Worm (Caenorhabditis elegans): ENCODE data around the gene str-41.
"Not testable (repeated sequence)": the region's sequence is repeated elsewhere in the genome, so short reads cannot be mapped to it uniquely, and the experiment has no call there.

str-41 gene

ce11 chrV:7431016-7431415, 19.2 kb downstream of the str-41 start, which contains the start of gene srw-71:
srw-71 (minus strand) TSS chrV:7431116.
- TF ChIP-seq him-1 (tag; optimal IDR thresholded peaks at IDR 0.05) (no peak), W03F9.2 (tag; optimal IDR thresholded peaks at IDR 0.05) (no peak), dao-5 (tag; optimal IDR thresholded peaks at IDR 0.05) (no peak)

DNA sequence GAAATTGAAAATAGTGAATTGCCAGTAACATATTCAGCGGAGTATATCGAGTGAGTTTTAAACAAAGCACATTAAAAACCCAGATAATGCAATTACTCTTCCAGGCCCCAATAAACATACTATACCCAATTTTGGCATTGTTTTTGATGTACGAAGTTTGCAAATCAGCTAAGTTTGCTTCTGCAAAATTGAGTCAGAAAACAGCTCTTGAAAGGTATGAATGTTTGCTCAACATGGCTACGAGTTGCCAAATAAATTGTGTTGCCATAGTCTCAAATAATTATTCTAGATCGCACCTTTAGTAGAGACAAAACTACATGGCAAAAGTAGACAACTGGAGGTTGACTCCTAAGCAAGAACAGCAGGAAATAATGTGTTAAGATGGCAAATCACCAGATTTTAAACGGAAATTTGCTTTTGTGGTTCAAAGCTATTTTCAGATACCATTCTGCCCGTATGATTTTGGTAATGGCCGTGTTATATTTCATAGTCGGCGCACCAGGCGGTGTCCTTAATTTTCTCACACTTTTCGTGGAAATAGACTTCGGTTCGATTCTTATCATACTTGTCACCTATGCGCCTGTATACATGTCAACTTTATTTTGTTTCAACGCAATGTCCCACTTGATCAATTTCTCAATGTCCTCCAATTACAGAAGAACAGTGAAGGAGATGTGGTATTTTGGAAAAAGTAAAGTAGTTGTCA, 20.8 kb downstream of the str-41 start:
- no peak for TF ChIP-seq him-1 (tag; optimal IDR thresholded peaks at IDR 0.05)
- TF ChIP-seq dao-5 (tag; optimal IDR thresholded peaks at IDR 0.05), result no peak
- TF ChIP-seq W03F9.2 (tag; optimal IDR thresholded peaks at IDR 0.05), result no peak

DNA sequence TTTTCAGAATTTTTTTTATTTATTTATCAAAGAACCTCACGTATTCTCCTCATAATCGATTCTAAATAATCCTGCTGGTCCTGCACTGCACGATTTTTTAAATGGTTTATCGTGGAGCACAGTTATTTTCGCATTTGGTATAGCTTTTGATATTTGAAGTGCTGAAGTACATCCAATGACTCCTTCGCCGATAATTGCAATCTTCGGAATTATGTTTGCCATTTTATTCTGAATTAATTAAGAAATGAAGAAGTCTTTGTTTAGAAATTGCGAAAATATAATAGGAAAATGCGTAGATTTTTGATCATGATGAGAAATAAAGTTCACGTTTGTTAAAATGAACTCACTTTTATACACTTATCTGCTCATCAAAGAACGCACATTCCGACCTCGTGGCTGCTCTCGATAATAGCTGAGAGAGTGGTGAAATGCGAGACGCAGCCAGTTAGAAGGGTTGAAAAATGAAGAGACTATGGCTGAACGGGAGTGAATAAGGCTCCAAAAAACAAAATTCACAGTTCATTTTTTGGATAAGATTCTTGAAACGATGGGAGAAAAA, 23.1 kb downstream of the str-41 start:
- TF ChIP-seq him-1 (tag; optimal IDR thresholded peaks at IDR 0.05) (no peak), W03F9.2 (tag; optimal IDR thresholded peaks at IDR 0.05) (peak; percentile 0)

DNA sequence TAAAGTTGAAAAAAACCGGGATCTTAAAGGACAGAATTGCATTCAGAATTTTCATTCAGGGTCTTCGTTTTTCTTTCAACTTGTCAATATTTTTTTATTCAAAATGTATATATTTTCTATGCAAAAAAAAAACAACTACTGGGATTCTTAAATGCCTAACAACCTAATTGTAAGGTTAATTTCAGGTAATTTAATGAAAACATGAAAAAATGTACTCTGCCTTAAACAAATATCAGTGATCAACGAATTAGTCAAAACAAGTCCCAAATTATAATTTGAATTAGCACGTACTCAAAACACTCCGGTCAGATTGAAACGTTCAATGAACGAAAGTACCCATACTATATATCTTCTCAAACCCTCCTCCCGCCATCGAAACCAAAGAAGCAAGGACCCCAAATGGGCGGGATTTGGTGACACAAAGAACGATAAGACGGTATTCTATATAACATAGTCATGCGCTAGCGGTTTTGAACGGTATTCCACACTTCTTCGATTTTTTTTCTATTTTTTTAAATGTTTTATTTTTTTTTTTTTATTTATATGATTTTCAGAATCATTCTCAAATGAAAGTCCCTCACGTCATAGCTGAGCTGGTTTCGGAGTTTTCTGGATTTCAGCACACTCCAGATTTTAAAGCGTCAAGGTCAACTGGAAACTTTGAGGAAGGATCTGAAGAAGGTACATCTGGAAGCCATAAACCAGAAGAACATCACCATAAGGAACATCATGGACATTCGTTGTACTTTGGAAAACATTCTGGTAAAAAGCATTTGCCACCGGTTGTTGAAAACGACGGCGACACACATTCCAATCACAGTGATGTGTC, 23.8 kb downstream of the str-41 start, which contains the start of the genes ddo-2 and F25E5.8:
ddo-2 (minus strand) TSS at position 330 of the 829 bp plus-strand sequence.
F25E5.8 (plus strand) TSS at position 555 of the 829 bp plus-strand sequence.
- TF ChIP-seq him-1 (tag; optimal IDR thresholded peaks at IDR 0.05), result no peak
- no peak for TF ChIP-seq W03F9.2 (tag; optimal IDR thresholded peaks at IDR 0.05)
- no peak for TF ChIP-seq dao-5 (tag; optimal IDR thresholded peaks at IDR 0.05)

DNA sequence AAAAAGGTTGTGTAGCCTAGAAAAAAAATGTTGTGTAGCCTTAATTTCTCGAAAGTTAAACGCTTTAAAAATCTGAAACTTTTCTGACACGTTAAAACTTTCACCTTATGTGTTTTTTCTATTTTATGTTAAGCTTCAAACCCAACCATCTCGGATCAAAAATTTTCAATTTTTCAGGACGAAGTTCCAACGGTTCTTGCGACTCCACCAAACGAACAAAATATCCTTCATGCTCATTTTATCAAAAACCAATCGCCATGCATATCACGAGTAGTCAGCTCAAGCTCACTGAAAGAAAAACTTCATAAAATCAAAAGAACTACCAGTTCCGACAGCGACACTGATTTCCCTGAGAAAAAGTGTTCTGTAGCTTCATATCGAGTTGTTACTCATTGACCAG, 24.7 kb downstream of the str-41 start:
- TF ChIP-seq him-1 (tag; optimal IDR thresholded peaks at IDR 0.05), result no peak
- no peak for TF ChIP-seq dao-5 (tag; optimal IDR thresholded peaks at IDR 0.05)
- no peak for TF ChIP-seq W03F9.2 (tag; optimal IDR thresholded peaks at IDR 0.05)

- TF ChIP-seq him-1 (tag; optimal IDR thresholded peaks at IDR 0.05), result no peak
- TF ChIP-seq dao-5 (tag; optimal IDR thresholded peaks at IDR 0.05), result no peak
- TF ChIP-seq W03F9.2 (tag; optimal IDR thresholded peaks at IDR 0.05), result no peak
Measured at ce11 chrV:7436911-7437310, 25.1 kb downstream of the str-41 start.

- no peak for TF ChIP-seq dao-5 (tag; optimal IDR thresholded peaks at IDR 0.05)
- no peak for TF ChIP-seq W03F9.2 (tag; optimal IDR thresholded peaks at IDR 0.05)
- TF ChIP-seq him-1 (tag; optimal IDR thresholded peaks at IDR 0.05), result no peak
Measured at ce11 chrV:7437538-7437937, 25.7 kb downstream of the str-41 start, which contains the start of gene F25E5.9. F25E5.9 (minus strand) TSS chrV:7437919.

DNA sequence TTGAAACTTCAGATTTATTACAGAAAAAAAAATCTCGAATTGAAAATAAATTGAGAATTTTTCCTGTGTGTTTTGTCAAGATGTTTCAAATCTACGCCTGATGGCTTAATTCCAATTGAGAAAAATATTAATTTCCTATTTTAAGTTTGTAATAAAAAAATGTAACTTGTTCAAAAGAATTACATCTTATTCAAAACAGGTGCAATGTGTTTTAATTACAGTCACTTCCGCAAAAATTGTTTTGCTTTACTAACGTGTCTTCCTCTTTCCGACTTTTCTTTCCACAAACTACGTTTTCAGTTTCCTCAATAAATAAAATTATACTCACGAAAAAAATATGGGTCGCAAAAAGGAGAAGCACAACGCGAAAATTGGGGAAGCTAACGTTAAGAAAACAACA, 26.2 kb downstream of the str-41 start, which contains the start of gene F25E5.16:
F25E5.16 (plus strand) TSS at position 301 of the 400 bp plus-strand sequence.
- TF ChIP-seq dao-5 (tag; optimal IDR thresholded peaks at IDR 0.05) (no peak), him-1 (tag; optimal IDR thresholded peaks at IDR 0.05) (no peak), W03F9.2 (tag; optimal IDR thresholded peaks at IDR 0.05) (no peak)

ce11 chrV:7439807-7440206, 28.0 kb downstream of the str-41 start, which contains the start of gene try-13:
try-13 (plus strand) TSS chrV:7440107.
- TF ChIP-seq W03F9.2 (tag; optimal IDR thresholded peaks at IDR 0.05) (no peak), him-1 (tag; optimal IDR thresholded peaks at IDR 0.05) (no peak)

DNA sequence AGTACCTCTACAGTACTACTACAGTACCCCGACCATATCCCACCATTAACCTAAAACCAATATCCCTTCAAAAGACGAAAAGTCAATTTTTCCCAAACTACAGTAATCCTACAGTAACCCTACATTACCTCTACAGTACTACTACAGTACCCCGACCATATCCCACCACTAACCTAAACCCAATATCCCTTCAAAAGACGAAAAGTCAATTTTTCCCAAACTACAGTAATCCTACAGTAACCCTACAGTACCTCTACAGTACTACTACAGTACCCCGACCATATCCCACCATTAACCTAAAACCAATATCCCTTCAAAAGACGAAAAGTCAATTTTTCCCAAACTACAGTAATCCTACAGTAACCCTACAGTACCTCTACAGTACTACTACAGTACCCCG, 32.5 kb downstream of the str-41 start, which contains the start of gene nhr-141:
nhr-141 (plus strand) TSS at position 331 of the 400 bp plus-strand sequence.
- TF ChIP-seq W03F9.2, him-1, dao-5 (tag; optimal IDR thresholded peaks at IDR 0.05): not testable (repeated sequence)

- TF ChIP-seq dao-5 (tag; optimal IDR thresholded peaks at IDR 0.05) (no peak), him-1 (tag; optimal IDR thresholded peaks at IDR 0.05) (no peak), W03F9.2 (tag; optimal IDR thresholded peaks at IDR 0.05) (no peak)
Measured at ce11 chrV:7446965-7447364, 35.2 kb downstream of the str-41 start, which contains the start of gene F25E5.5. F25E5.5 (plus strand) TSS chrV:7447265.

ce11 chrV:7449303-7449827, 37.6 kb downstream of the str-41 start, which contains the start of gene try-12:
try-12 (plus strand) TSS chrV:7449353.
- TF ChIP-seq dao-5 (tag; optimal IDR thresholded peaks at IDR 0.05) (no peak), W03F9.2 (tag; optimal IDR thresholded peaks at IDR 0.05) (no peak), him-1 (tag; optimal IDR thresholded peaks at IDR 0.05) (no peak)

DNA sequence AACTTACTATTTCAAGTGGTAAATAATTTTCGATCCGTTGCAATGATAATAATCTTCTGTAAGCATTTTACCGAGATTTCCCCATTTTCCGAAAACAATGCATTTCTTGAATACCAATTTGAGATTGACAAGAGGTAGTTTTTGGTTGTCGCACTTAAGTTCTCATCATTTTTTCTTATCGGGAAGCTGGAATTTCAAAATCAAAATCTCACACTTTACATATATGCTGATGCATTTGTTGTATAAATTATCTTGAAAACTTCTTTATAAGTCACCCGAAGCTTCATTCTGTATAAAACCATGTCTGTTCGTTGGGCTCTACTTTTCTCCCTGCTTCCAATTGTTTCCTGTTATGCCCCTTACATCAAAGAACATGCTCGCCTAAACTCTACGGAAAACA, 39.6 kb downstream of the str-41 start, which contains the start of gene try-11:
try-11 (plus strand) TSS at position 301 of the 400 bp plus-strand sequence.
- TF ChIP-seq W03F9.2 (tag; optimal IDR thresholded peaks at IDR 0.05) (no peak), him-1 (tag; optimal IDR thresholded peaks at IDR 0.05) (no peak), dao-5 (tag; optimal IDR thresholded peaks at IDR 0.05) (no peak)

Measured in whole organism, L4/young adult.